Fruit fly (Drosophila melanogaster) whole organism, prepupa: Measurements from ENCODE around the gene Prx5.

ENCODE experiments used
- CG11762 ChIP-seq: fragments of 200-800 bp; sonication (Bioruptor generic); optimal IDR thresholded peaks from 3 replicates; lab custom pipeline; 2016; ENCODE audit warnings: missing biosample characterization, missing genetic modification characterization; ENCODE audit not compliant: insufficient read depth
- CG15336 ChIP-seq: fragments of 200-800 bp; sonication (Bioruptor generic); IDR thresholded peaks from 2 replicates; pipeline ENCODE4 v1.3.6; 2022; ENCODE audit warnings: missing biosample characterization, missing genetic modification characterization
- CG16779 ChIP-seq: fragments of 200-800 bp; sonication (Bioruptor generic); optimal IDR thresholded peaks from 3 replicates; lab custom pipeline; 2017; ENCODE audit warnings: missing biosample characterization, mild to moderate bottlenecking, missing genetic modification characterization
- CG3919 ChIP-seq: fragments of 200-800 bp; sonication (Bioruptor generic); optimal IDR thresholded peaks from 3 replicates; lab custom pipeline; 2016; ENCODE audit warnings: missing biosample characterization, missing genetic modification characterization
- CG8319 ChIP-seq: fragments of 200-800 bp; sonication (Bioruptor generic); optimal IDR thresholded peaks from 3 replicates; lab custom pipeline; 2016; ENCODE audit warnings: missing biosample characterization, missing genetic modification characterization
- CG9139 ChIP-seq: fragments of 200-800 bp; sonication (Bioruptor generic); optimal IDR thresholded peaks from 3 replicates; lab custom pipeline; 2017; ENCODE audit warnings: missing biosample characterization, mild to moderate bottlenecking, missing genetic modification characterization
- Eip78C ChIP-seq: fragments of 200-800 bp; sonication (Bioruptor generic); peaks from one replicate; lab custom pipeline; 2016; ENCODE audit warnings: missing biosample characterization, missing genetic modification characterization
- Gug ChIP-seq: fragments of 200-800 bp; sonication (Bioruptor generic); IDR thresholded peaks from 2 replicates; pipeline ENCODE4 v1.3.6; 2022; ENCODE audit warnings: missing biosample characterization, missing genetic modification characterization
- Hr39 ChIP-seq: fragments of 200-800 bp; sonication (Bioruptor generic); optimal IDR thresholded peaks from 2 replicates; lab custom pipeline; 2016; ENCODE audit warnings: missing biosample characterization, missing genetic modification characterization
- Smox ChIP-seq: fragments of 200-800 bp; sonication (Bioruptor generic); optimal IDR thresholded peaks from 3 replicates; lab custom pipeline; 2016; ENCODE audit warnings: missing biosample characterization, missing genetic modification characterization
- fkh ChIP-seq: fragments of 200-800 bp; sonication (Bioruptor generic); optimal IDR thresholded peaks from 3 replicates; lab custom pipeline; 2017; ENCODE audit warnings: missing biosample characterization, mild to moderate bottlenecking, missing genetic modification characterization, moderate library complexity
- lz ChIP-seq: fragments of 200-800 bp; sonication (Bioruptor generic); optimal IDR thresholded peaks from 3 replicates; lab custom pipeline; 2016; ENCODE audit warnings: missing biosample characterization, missing genetic modification characterization
- net ChIP-seq: fragments of 200-800 bp; sonication (Bioruptor generic); optimal IDR thresholded peaks from 3 replicates; lab custom pipeline; 2016; ENCODE audit warnings: missing biosample characterization, missing genetic modification characterization
- spab ChIP-seq: fragments of 200-800 bp; sonication (Bioruptor generic); optimal IDR thresholded peaks from 2 replicates; lab custom pipeline; 2017; ENCODE audit warnings: missing biosample characterization, mild to moderate bottlenecking, missing genetic modification characterization, missing genetic modification reagents

DNA sequence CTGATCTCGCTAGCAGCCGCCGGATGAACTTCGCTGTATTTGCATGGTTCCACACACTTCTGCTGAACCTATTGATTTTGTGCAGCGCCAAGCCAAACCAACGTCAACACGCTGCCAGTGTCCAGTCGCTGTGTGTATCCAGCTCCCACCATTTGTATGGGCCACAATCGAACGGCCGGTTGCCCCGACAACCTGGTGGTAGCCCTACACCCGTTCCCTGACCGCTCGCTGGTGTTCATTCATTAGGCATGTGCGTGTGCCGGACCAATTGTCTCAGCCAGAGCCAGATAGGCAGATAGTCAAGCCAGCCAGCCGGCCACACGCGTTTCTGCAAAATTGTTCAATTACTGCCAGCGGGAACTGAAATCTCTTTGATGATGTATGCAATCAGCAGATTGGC is 24.8 kb upstream of the Prx5 start, which contains the start of gene CG14313:
- TF ChIP-seq CG15336 (GFP tag; lab: Robert Waterston, UW) = no peak
- no peak for TF ChIP-seq Gug (GFP tag; lab: Robert Waterston, UW)
- no peak for TF ChIP-seq Hr39 (GFP tag; lab: Kevin White, UChicago)
- no peak for TF ChIP-seq fkh (GFP tag; lab: Kevin White, UChicago)
- no peak for TF ChIP-seq lz (GFP tag; lab: Kevin White, UChicago)
- no peak for TF ChIP-seq Eip78C
- TF ChIP-seq CG16779 (tag; lab: Kevin White, UChicago) = no peak
- no peak for TF ChIP-seq spab (GFP tag; lab: Kevin White, UChicago)
- no peak for TF ChIP-seq CG3919 (GFP tag; lab: Kevin White, UChicago)
- TF ChIP-seq CG8319 (GFP tag; lab: Kevin White, UChicago) = no peak
- no peak for TF ChIP-seq net (GFP tag; lab: Kevin White, UChicago)
- TF ChIP-seq Smox = no peak
- no peak for TF ChIP-seq CG9139
- no peak for TF ChIP-seq CG11762 (GFP tag; lab: Kevin White, UChicago)
